Worm (Caenorhabditis elegans) whole organism, L4 larva: ENCODE measurements around the gene B0252.5.

Experiments
- ces-1 ChIP-seq: fragments of 150-350 bp; sonication (generic microtip); optimal IDR thresholded peaks from 4 replicates; lab custom pipeline; 2014; ENCODE audit warnings: missing biosample characterization, missing genetic modification reagents, missing genetic modification characterization
- fos-1 ChIP-seq: fragments of 150-350 bp; optimal IDR thresholded peaks from 2 replicates; lab custom pipeline; 2014; ENCODE audit warnings: missing biosample characterization, missing genetic modification characterization
- mdl-1 ChIP-seq, 2 experiments: fragments of 150-350 bp in 1 of 2; sonication (generic microtip) in 1 of 2; optimal IDR thresholded peaks; 2 replicates each; lab custom pipeline; 2014 to 2017; ENCODE audit warnings: missing biosample characterization in 2 of 2, missing genetic modification characterization in 2 of 2
- nhr-41 ChIP-seq: fragments of 200-800 bp; sonication (Bioruptor generic); IDR thresholded peaks from 2 replicates; pipeline ENCODE4 v1.3.6; 2022; ENCODE audit warnings: missing genetic modification reagents, missing genetic modification characterization, missing compliant biosample characterization
- nhr-48 ChIP-seq: sonication (generic microtip); optimal IDR thresholded peaks from 2 replicates; lab custom pipeline; 2016; ENCODE audit warnings: mild to moderate bottlenecking, missing genetic modification characterization, missing compliant biosample characterization
- nhr-77 ChIP-seq: fragments of 150-350 bp; optimal IDR thresholded peaks from 2 replicates; lab custom pipeline; 2014; ENCODE audit warnings: missing biosample characterization, missing genetic modification characterization
- ztf-7 ChIP-seq: fragments of 150-350 bp; optimal IDR thresholded peaks from 2 replicates; lab custom pipeline; 2014; ENCODE audit warnings: missing biosample characterization, missing genetic modification characterization

ce11 chrII:6936528-6936927, 17.9 kb upstream of the B0252.5 start:
- TF ChIP-seq mdl-1 (tag; optimal IDR thresholded peaks at IDR 0.05; lab: Kevin White, UChicago) (no peak), nhr-77 (no peak), nhr-48 (no peak), fos-1 (tag; lab: Kevin White, UChicago) (no peak), ces-1 (no peak), ztf-7 (no peak), nhr-41 (no peak)
